Worm (Caenorhabditis elegans) whole organism, late embryonic: ENCODE measurements around the gene Y73B6BL.22.
A peak's percentile ranks its signal among the peaks of the same experiment; 100 is the strongest.

Source experiments
- C08G9.2 ChIP-seq: sonication (generic microtip); optimal IDR thresholded peaks from 2 replicates; lab custom pipeline; 2016; ENCODE audit warnings: mild to moderate bottlenecking, missing genetic modification characterization, moderate library complexity, missing compliant biosample characterization
- F13H6.1 ChIP-seq: sonication (generic microtip); optimal IDR thresholded peaks from 2 replicates; lab custom pipeline; 2016; ENCODE audit warnings: missing genetic modification characterization, missing compliant biosample characterization
- Y22D7AL.16 ChIP-seq: sonication (generic microtip); optimal IDR thresholded peaks from 2 replicates; lab custom pipeline; 2016; ENCODE audit warnings: missing genetic modification characterization, missing compliant biosample characterization
- ceh-14 ChIP-seq: sonication (generic microtip); optimal IDR thresholded peaks from 2 replicates; lab custom pipeline; 2016; ENCODE audit warnings: missing genotype, missing genetic modification characterization, missing compliant biosample characterization
- ceh-18 ChIP-seq: sonication (generic microtip); optimal IDR thresholded peaks from 2 replicates; lab custom pipeline; 2016; ENCODE audit warnings: missing genetic modification characterization, missing compliant biosample characterization
- ceh-19 ChIP-seq: fragments of 200-800 bp; sonication (Bioruptor generic); optimal IDR thresholded peaks from 2 replicates; lab custom pipeline; 2018; ENCODE audit warnings: mild to moderate bottlenecking, missing genetic modification characterization, missing compliant biosample characterization
- ceh-2 ChIP-seq: sonication (generic microtip); optimal IDR thresholded peaks from 2 replicates; lab custom pipeline; 2016; ENCODE audit warnings: missing genotype, missing genetic modification characterization, missing compliant biosample characterization
- ceh-22 ChIP-seq: sonication (generic microtip); optimal IDR thresholded peaks from 2 replicates; lab custom pipeline; 2017; ENCODE audit warnings: missing biosample characterization, missing genetic modification characterization
- ceh-24 ChIP-seq: sonication (generic microtip); optimal IDR thresholded peaks from 2 replicates; lab custom pipeline; 2016; ENCODE audit warnings: mild to moderate bottlenecking, missing genetic modification characterization, missing compliant biosample characterization
- ceh-34 ChIP-seq: sonication (generic microtip); optimal IDR thresholded peaks from 2 replicates; lab custom pipeline; 2016; ENCODE audit warnings: mild to moderate bottlenecking, missing genetic modification characterization, missing compliant biosample characterization
- ceh-45 ChIP-seq: fragments of 200-800 bp; sonication (Bioruptor generic); IDR thresholded peaks from 2 replicates; pipeline ENCODE4 v1.3.6; 2022; ENCODE audit warnings: missing genetic modification reagents, missing genetic modification characterization, missing compliant biosample characterization
- ceh-48 ChIP-seq: sonication (generic microtip); optimal IDR thresholded peaks from 2 replicates; lab custom pipeline; 2016; ENCODE audit warnings: missing genetic modification characterization, inconsistent platforms, missing compliant biosample characterization
- ceh-9 ChIP-seq: sonication (generic microtip); optimal IDR thresholded peaks from 2 replicates; lab custom pipeline; 2016; ENCODE audit warnings: mild to moderate bottlenecking, missing genetic modification characterization, inconsistent platforms, missing compliant biosample characterization
- elt-2 ChIP-seq: sonication (generic microtip); optimal IDR thresholded peaks from 2 replicates; lab custom pipeline; 2016; ENCODE audit warnings: missing genetic modification reagents, missing genetic modification characterization, missing compliant biosample characterization
- ets-4 ChIP-seq: sonication (generic microtip); optimal IDR thresholded peaks from 2 replicates; lab custom pipeline; 2016; ENCODE audit warnings: missing genetic modification characterization, missing compliant biosample characterization
- fax-1 ChIP-seq: sonication (generic microtip); optimal IDR thresholded peaks from 2 replicates; lab custom pipeline; 2016; ENCODE audit warnings: missing genotype, missing genetic modification characterization, missing compliant biosample characterization
- fkh-10 ChIP-seq: fragments of 150-350 bp; optimal IDR thresholded peaks from 2 replicates; lab custom pipeline; 2014; ENCODE audit warnings: missing biosample characterization, missing genetic modification reagents, missing genetic modification characterization
- fkh-6 ChIP-seq: sonication (generic microtip); optimal IDR thresholded peaks from 2 replicates; lab custom pipeline; 2016; ENCODE audit warnings: missing genetic modification characterization, missing compliant biosample characterization
- hlh-30 ChIP-seq: sonication (generic microtip); optimal IDR thresholded peaks from 2 replicates; lab custom pipeline; 2017; ENCODE audit warnings: antibody characterized with exemption, missing genetic modification characterization, missing compliant biosample characterization; ENCODE audit not compliant: insufficient read depth
- hlh-6 ChIP-seq: sonication (generic microtip); optimal IDR thresholded peaks from 2 replicates; lab custom pipeline; 2016; ENCODE audit warnings: missing genotype, missing genetic modification characterization, missing compliant biosample characterization
- mec-3 ChIP-seq: sonication (generic microtip); optimal IDR thresholded peaks from 2 replicates; lab custom pipeline; 2016; ENCODE audit warnings: borderline replicate concordance, missing genetic modification characterization, missing compliant biosample characterization
- nfya-1 ChIP-seq: sonication (generic microtip); optimal IDR thresholded peaks from 2 replicates; lab custom pipeline; 2017; ENCODE audit warnings: missing genetic modification characterization, mild to moderate bottlenecking, missing compliant biosample characterization, antibody characterized with exemption, moderate library complexity
- nhr-11 ChIP-seq: fragments of 150-350 bp; optimal IDR thresholded peaks from 2 replicates; lab custom pipeline; 2014; ENCODE audit warnings: missing biosample characterization, missing genetic modification characterization
- odd-2 ChIP-seq: sonication (generic microtip); optimal IDR thresholded peaks from 2 replicates; lab custom pipeline; 2017; ENCODE audit warnings: antibody characterized with exemption, mild to moderate bottlenecking, missing genetic modification characterization, missing compliant biosample characterization
- pag-3 ChIP-seq: sonication (generic microtip); optimal IDR thresholded peaks from 2 replicates; lab custom pipeline; 2016; ENCODE audit warnings: missing compliant biosample characterization, missing genetic modification characterization, borderline replicate concordance
- pat-9 ChIP-seq: fragments of 200-800 bp; sonication (Bioruptor generic); optimal IDR thresholded peaks from 2 replicates; lab custom pipeline; 2018; ENCODE audit warnings: mild to moderate bottlenecking, missing genetic modification characterization, moderate library complexity, missing compliant biosample characterization
- pha-4 ChIP-seq: fragments of 150-350 bp; optimal IDR thresholded peaks from 2 replicates; lab custom pipeline; 2018; ENCODE audit warnings: missing biosample characterization, missing genetic modification reagents, missing genetic modification characterization
- pqm-1 ChIP-seq: sonication (generic microtip); optimal IDR thresholded peaks from 2 replicates; lab custom pipeline; 2016; ENCODE audit warnings: missing genetic modification characterization, missing compliant biosample characterization
- pros-1 ChIP-seq: fragments of 150-350 bp; optimal IDR thresholded peaks from 2 replicates; lab custom pipeline; 2014; ENCODE audit warnings: missing biosample characterization, missing genetic modification reagents, missing genetic modification characterization
- ref-2 ChIP-seq: sonication (generic microtip); optimal IDR thresholded peaks from 2 replicates; lab custom pipeline; 2016; ENCODE audit warnings: missing genetic modification characterization, missing compliant biosample characterization
- sox-2 ChIP-seq: fragments of 200-800 bp; sonication (Bioruptor generic); IDR thresholded peaks from 2 replicates; pipeline ENCODE4 v1.3.6; 2022; ENCODE audit warnings: missing genetic modification reagents, missing genetic modification characterization, missing compliant biosample characterization
- sox-4 ChIP-seq: sonication (generic microtip); optimal IDR thresholded peaks from 2 replicates; lab custom pipeline; 2017; ENCODE audit warnings: mild to moderate bottlenecking, missing genetic modification characterization, inconsistent platforms, missing compliant biosample characterization
- syd-9 ChIP-seq: sonication (generic microtip); optimal IDR thresholded peaks from 2 replicates; lab custom pipeline; 2016; ENCODE audit warnings: mild to moderate bottlenecking, missing genetic modification characterization, moderate library complexity, missing compliant biosample characterization
- tbx-2 ChIP-seq: sonication (generic microtip); optimal IDR thresholded peaks from 2 replicates; lab custom pipeline; 2016; ENCODE audit warnings: missing genetic modification characterization, missing compliant biosample characterization
- unc-42 ChIP-seq: sonication (generic microtip); optimal IDR thresholded peaks from 2 replicates; lab custom pipeline; 2016; ENCODE audit warnings: missing genotype, missing genetic modification characterization, missing compliant biosample characterization
- unc-55 ChIP-seq: sonication (generic microtip); optimal IDR thresholded peaks from 2 replicates; lab custom pipeline; 2017; ENCODE audit warnings: missing biosample characterization, missing genetic modification reagents, missing genetic modification characterization
- unc-86 ChIP-seq: sonication (generic microtip); optimal IDR thresholded peaks from 2 replicates; lab custom pipeline; 2016; ENCODE audit warnings: missing genetic modification characterization, missing compliant biosample characterization

Y73B6BL.22 gene

DNA sequence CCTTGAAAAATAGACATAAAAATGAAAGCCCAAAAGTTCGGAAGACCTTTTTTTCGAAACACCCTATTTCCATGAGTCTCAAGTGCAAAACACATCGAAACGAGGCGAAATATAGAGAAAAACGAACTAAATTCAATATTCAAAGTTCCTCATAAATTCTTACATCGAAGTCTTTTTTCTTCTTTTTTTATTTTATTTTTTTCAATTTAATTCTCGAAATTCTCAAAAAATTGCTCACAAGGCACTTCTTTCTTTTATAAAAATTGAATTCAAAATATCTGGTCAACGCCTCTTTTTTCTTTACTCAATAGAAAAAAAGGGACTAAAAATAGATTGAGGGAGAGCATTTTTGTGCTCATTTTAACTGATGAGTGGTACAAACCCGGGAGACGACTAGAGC is 21.3 kb downstream of the Y73B6BL.22 start:
- TF ChIP-seq fax-1 (tag; lab: Kevin White, UChicago), result no peak
- no peak for TF ChIP-seq ceh-9
- no peak for TF ChIP-seq ceh-22
- no peak for TF ChIP-seq elt-2
- TF ChIP-seq mec-3 (tag; lab: Kevin White, UChicago), result no peak
- TF ChIP-seq unc-86 (tag; lab: Kevin White, UChicago), result no peak
- TF ChIP-seq odd-2 (tag; lab: Kevin White, UChicago), result no peak
- TF ChIP-seq ref-2 (tag; lab: Kevin White, UChicago), result no peak
- TF ChIP-seq C08G9.2, result no peak
- no peak for TF ChIP-seq ceh-45
- TF ChIP-seq nhr-11, result no peak
- no peak for TF ChIP-seq ceh-18 (tag; lab: Kevin White, UChicago)
- no peak for TF ChIP-seq pros-1 (tag; lab: Kevin White, UChicago)
- no peak for TF ChIP-seq ceh-2 (tag; lab: Kevin White, UChicago)
- no peak for TF ChIP-seq sox-4 (tag; lab: Kevin White, UChicago)
- no peak for TF ChIP-seq pha-4
- TF ChIP-seq fkh-10 (GFP tag; lab: Kevin White, UChicago), result no peak

DNA sequence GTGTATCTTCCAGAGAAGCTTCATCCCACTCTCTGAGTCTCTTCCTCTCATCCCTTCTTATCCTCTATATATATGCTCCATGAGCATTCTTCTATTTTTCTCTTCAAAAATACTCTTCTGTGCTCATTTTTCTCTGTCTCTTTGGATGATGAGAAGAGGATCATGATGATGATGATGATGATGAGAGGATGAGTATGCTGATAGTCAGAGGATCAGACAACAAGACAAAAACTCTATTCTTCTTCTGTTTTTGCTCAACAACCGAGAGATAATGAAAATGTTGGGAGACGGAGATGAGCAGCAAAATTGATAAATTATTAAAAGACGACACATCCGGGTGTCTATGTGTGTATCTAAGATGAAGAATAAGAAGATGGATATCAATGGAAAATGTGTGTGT is 23.1 kb downstream of the Y73B6BL.22 start:
- TF ChIP-seq ceh-48 (tag; lab: Kevin White, UChicago), result no peak
- TF ChIP-seq ceh-18 (tag; lab: Kevin White, UChicago), result peak; percentile 82
- TF ChIP-seq unc-55 (GFP tag; lab: Kevin White, UChicago), result peak; percentile 62
- no peak for TF ChIP-seq hlh-30
- peak; percentile 27 for TF ChIP-seq nfya-1
- no peak for TF ChIP-seq ceh-19 (GFP tag; lab: Kevin White, UChicago)
- no peak for TF ChIP-seq pag-3 (tag; lab: Kevin White, UChicago)
- TF ChIP-seq, all 69 proteins: peak for 3

DNA sequence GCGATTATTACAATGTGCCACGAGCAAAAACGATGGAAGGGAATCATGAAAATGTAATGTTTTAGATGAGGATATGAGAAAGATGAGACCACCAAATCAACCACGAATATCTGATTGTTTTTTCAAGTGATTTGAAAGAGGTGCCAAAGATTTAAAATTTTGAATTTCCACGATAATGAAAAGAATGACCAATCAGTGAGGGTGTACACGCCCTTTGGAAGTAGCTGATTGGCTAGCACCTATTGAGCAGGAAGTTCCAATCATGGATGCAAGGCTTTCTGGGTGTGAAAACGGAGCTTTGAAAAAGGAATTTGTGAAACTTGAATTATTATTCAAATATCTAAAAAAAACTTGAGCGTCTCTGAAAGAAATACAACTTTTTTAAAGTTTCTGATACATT is 24.9 kb downstream of the Y73B6BL.22 start:
- TF ChIP-seq nfya-1, result peak; percentile 55
- TF ChIP-seq fax-1 (tag; lab: Kevin White, UChicago), result no peak

DNA sequence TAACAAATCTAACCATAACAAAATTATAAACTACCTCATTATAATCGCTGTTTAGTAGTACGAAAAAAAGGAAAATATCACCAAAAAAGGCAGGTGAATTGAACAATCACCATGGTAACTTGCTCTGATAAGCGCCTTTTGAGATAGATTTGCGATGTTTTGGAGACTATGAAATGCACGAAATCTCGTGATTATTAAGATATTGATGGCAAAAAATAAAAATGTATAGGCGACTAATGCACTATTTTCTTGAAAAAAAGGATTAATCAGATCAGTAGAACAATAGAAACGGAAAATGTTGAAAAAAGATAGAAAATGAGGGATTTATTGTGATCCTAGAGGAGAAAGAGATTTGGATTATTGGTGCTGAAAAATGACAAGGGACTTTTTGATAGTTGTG is 27.9 kb downstream of the Y73B6BL.22 start:
- TF ChIP-seq F13H6.1 (tag; lab: Kevin White, UChicago), result no peak
- no peak for TF ChIP-seq pqm-1 (tag; lab: Kevin White, UChicago)
- TF ChIP-seq elt-2, result no peak
- no peak for TF ChIP-seq fkh-6 (tag; lab: Kevin White, UChicago)
- no peak for TF ChIP-seq syd-9 (tag; lab: Kevin White, UChicago)
- no peak for TF ChIP-seq ceh-24 (tag; lab: Kevin White, UChicago)
- TF ChIP-seq odd-2 (tag; lab: Kevin White, UChicago), result no peak
- no peak for TF ChIP-seq ceh-14 (tag; lab: Kevin White, UChicago)

DNA sequence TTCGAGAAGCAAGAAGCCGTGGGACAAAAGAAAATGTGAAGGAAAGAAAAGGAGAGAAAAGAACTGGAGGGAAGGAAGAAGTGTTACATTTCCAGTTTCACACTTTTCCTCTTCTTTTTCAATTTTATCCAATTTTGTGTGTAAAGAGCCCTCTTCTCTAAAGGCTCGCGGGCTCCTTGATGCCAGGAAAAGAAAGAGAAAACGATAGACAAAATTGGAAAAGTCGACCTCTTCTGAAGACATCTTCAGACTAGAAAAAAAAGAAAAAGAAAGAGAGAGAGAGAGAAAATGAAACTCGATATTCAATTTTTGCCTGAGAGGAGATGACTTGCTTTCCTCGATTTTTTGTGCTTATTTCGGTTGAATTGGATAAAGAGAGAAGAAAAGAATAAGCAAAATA is 31.4 kb downstream of the Y73B6BL.22 start:
- TF ChIP-seq ets-4 (tag; lab: Kevin White, UChicago) (no peak), ceh-34 (peak; percentile 11), hlh-6 (no peak), sox-2 (GFP tag; lab: Robert Waterston, UW) (no peak), C08G9.2 (no peak), ceh-2 (tag; lab: Kevin White, UChicago) (no peak), Y22D7AL.16 (tag; lab: Kevin White, UChicago) (no peak), unc-86 (tag; lab: Kevin White, UChicago) (no peak), tbx-2 (tag; lab: Kevin White, UChicago) (no peak), ceh-19 (GFP tag; lab: Kevin White, UChicago) (peak; percentile 47), pat-9 (tag; lab: Kevin White, UChicago) (no peak), unc-42 (peak; percentile 77), ceh-22 (no peak)
